6 fruit fly cellular contexts compared by ENCODE assay signal in the genomic region with DNA sequence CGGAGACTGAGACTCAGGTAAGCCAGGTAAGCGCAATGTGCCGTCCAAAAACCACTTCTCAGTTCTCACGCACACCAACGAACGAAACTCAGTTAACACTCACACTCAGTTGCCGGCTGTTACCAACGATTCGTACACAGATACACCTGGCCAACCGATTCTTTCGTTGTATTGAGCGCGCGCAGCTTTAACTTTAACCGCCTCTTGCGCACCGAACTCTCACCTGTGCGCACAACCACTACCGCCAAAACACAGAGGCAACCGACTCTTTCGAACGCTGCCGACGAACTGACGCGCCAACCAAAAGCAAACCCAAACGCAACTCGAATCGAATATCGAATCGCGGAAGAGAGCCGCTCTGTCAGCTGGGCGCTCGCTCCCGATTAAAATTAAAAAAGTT.
TF ChIP-seq lines count a peak whose summit lies in the region.

A gene (minus strand): TSS at position 293 of the 400 bp plus-strand sequence.

- no peak for TF ChIP-seq CTCF in whole organism, embryonic (GFP tag; optimal IDR thresholded peaks at IDR 0.05; lab: Kevin White, UChicago)

TF ChIP-seq in whole organism, 6 proteins besides CTCF, POLR2A, EP300 and RAD21:
- no peak for TF ChIP-seq usp (GFP tag; optimal IDR thresholded peaks at IDR 0.05; lab: Kevin White, UChicago)
- peak; percentile 75 for TF ChIP-seq Dll (optimal IDR thresholded peaks at IDR 0.05; lab: Kevin White, UChicago)

TF ChIP-seq in whole organism, adult, 20 proteins besides CTCF, POLR2A, EP300 and RAD21 (continues in another document):
- TF ChIP-seq cnc (optimal IDR thresholded peaks at IDR 0.05; lab: Kevin White, UChicago) (no peak), kay (GFP tag; lab: Kevin White, UChicago; ENCODE audit: borderline replicate concordance) (no peak), pad (GFP tag; optimal IDR thresholded peaks at IDR 0.05; lab: Kevin White, UChicago) (no peak), CG5204 (GFP tag; optimal IDR thresholded peaks at IDR 0.05; lab: Kevin White, UChicago) (no peak), CG7045 (GFP tag; optimal IDR thresholded peaks at IDR 0.05; lab: Kevin White, UChicago) (no peak), Crg-1 (GFP tag; optimal IDR thresholded peaks at IDR 0.05; lab: Kevin White, UChicago) (no peak), Hr96 (GFP tag; optimal IDR thresholded peaks at IDR 0.05; lab: Kevin White, UChicago) (no peak), CG11617 (GFP tag; optimal IDR thresholded peaks at IDR 0.05; lab: Kevin White, UChicago) (no peak), cic (GFP tag; optimal IDR thresholded peaks at IDR 0.05; lab: Kevin White, UChicago) (peak; percentile 53), CG14711 (tag; optimal IDR thresholded peaks at IDR 0.05; lab: Kevin White, UChicago) (no peak), tj (GFP tag; optimal IDR thresholded peaks at IDR 0.05; lab: Kevin White, UChicago) (peak; percentile 68), Clk (GFP tag; optimal IDR thresholded peaks at IDR 0.05; lab: Kevin White, UChicago) (no peak), ovo (GFP tag; optimal IDR thresholded peaks at IDR 0.05; lab: Kevin White, UChicago) (no peak), CG33017 (tag; optimal IDR thresholded peaks at IDR 0.05; lab: Kevin White, UChicago) (peak; percentile 26), CG12768 (GFP tag; optimal IDR thresholded peaks at IDR 0.05; lab: Kevin White, UChicago) (no peak), bab1 (GFP tag; optimal IDR thresholded peaks at IDR 0.05; lab: Kevin White, UChicago) (peak; percentile 28), Mnt (GFP tag; optimal IDR thresholded peaks at IDR 0.05; lab: Kevin White, UChicago) (peak; percentile 46)

TF ChIP-seq in whole organism, embryonic, 481 proteins besides CTCF, POLR2A, EP300 and RAD21 (continues in another document):
- TF ChIP-seq CG15696 (tag; optimal IDR thresholded peaks at IDR 0.05; lab: Kevin White, UChicago) (no peak), CG10274 (GFP tag; optimal IDR thresholded peaks at IDR 0.05; lab: Kevin White, UChicago) (peak; percentile 12), CG4730 (GFP tag; IDR thresholded peaks at IDR 0.05; lab: Robert Waterston, UW) (no peak), CG9609 (GFP tag; optimal IDR thresholded peaks at IDR 0.05; lab: Kevin White, UChicago) (no peak), CG30431 (GFP tag; optimal IDR thresholded peaks at IDR 0.05; lab: Kevin White, UChicago) (no peak), pita (GFP tag; optimal IDR thresholded peaks at IDR 0.05; lab: Kevin White, UChicago) (no peak), CG10543 (GFP tag; optimal IDR thresholded peaks at IDR 0.05; lab: Kevin White, UChicago) (peak; percentile 78), fru (optimal IDR thresholded peaks at IDR 0.05; lab: Kevin White, UChicago) (no peak), Eip74EF (GFP tag; optimal IDR thresholded peaks at IDR 0.05; lab: Kevin White, UChicago) (peak in 1 of 2 experiments; percentile 48), CG8290 (GFP tag; optimal IDR thresholded peaks at IDR 0.05; lab: Kevin White, UChicago) (no peak), CG8290 (tag; optimal IDR thresholded peaks at IDR 0.05; lab: Kevin White, UChicago) (peak in 1 of 2 experiments; percentile 85), sd (tag; optimal IDR thresholded peaks at IDR 0.05; lab: Kevin White, UChicago) (no peak), CG16779 (GFP tag; IDR thresholded peaks at IDR 0.05; lab: Robert Waterston, UW) (no peak), fd3F (GFP tag; optimal IDR thresholded peaks at IDR 0.05; lab: Kevin White, UChicago) (no peak), CG7372 (GFP tag; IDR thresholded peaks at IDR 0.05; lab: Robert Waterston, UW) (no peak), Ravus (GFP tag; IDR thresholded peaks at IDR 0.05; lab: Robert Waterston, UW) (no peak), CG11247 (GFP tag; IDR thresholded peaks at IDR 0.05; lab: Robert Waterston, UW) (no peak), zfh1 (GFP tag; IDR thresholded peaks at IDR 0.05; lab: Robert Waterston, UW) (peak; percentile 57; the same call in 2 of the 3 replicates)

TF ChIP-seq in whole organism, prepupa, 60 proteins besides CTCF, POLR2A, EP300 and RAD21 (continues in another document):
- TF ChIP-seq Ets96B (tag; optimal IDR thresholded peaks at IDR 0.05; lab: Kevin White, UChicago) (no peak), CG31627 (GFP tag; optimal IDR thresholded peaks at IDR 0.05; lab: Kevin White, UChicago) (no peak), CG4318 (GFP tag; optimal IDR thresholded peaks at IDR 0.05; lab: Kevin White, UChicago) (no peak), achi (GFP tag; optimal IDR thresholded peaks at IDR 0.05; lab: Kevin White, UChicago) (no peak), CG10669 (GFP tag; optimal IDR thresholded peaks at IDR 0.05; lab: Kevin White, UChicago) (no peak), topi (GFP tag; optimal IDR thresholded peaks at IDR 0.05; lab: Kevin White, UChicago) (no peak), pdm3 (GFP tag; optimal IDR thresholded peaks at IDR 0.05; lab: Kevin White, UChicago) (no peak), Eip93F (GFP tag; optimal IDR thresholded peaks at IDR 0.05; lab: Kevin White, UChicago) (peak; percentile 42), fd85E (GFP tag; optimal IDR thresholded peaks at IDR 0.05; lab: Kevin White, UChicago) (no peak), CG34406 (GFP tag; optimal IDR thresholded peaks at IDR 0.05; lab: Kevin White, UChicago) (no peak), CG6854 (GFP tag; optimal IDR thresholded peaks at IDR 0.05; lab: Kevin White, UChicago) (peak; percentile 64), dsx (GFP tag; optimal IDR thresholded peaks at IDR 0.05; lab: Kevin White, UChicago; ENCODE audit: poor library complexity, severe bottlenecking) (no peak), eg (GFP tag; IDR thresholded peaks at IDR 0.05; lab: Robert Waterston, UW) (peak; percentile 52; the same call in 2 of the 3 replicates), CG11294 (GFP tag; IDR thresholded peaks at IDR 0.05; lab: Robert Waterston, UW) (peak; percentile 13; the same call in 1 of the 2 replicates), Sox102F (GFP tag; optimal IDR thresholded peaks at IDR 0.05; lab: Kevin White, UChicago) (no peak), CG11902 (GFP tag; optimal IDR thresholded peaks at IDR 0.05; lab: Kevin White, UChicago) (no peak), CG1621 (tag; optimal IDR thresholded peaks at IDR 0.05; lab: Kevin White, UChicago) (no peak), spab (GFP tag; optimal IDR thresholded peaks at IDR 0.05; lab: Kevin White, UChicago) (no peak)

TF ChIP-seq in whole organism, pupa, 21 proteins besides CTCF, POLR2A, EP300 and RAD21 (continues in another document):
- TF ChIP-seq CG17806 (tag; optimal IDR thresholded peaks at IDR 0.05; lab: Kevin White, UChicago) (no peak), Ets98B (GFP tag; IDR thresholded peaks at IDR 0.05; lab: Robert Waterston, UW) (peak; percentile 69), EcR (GFP tag; optimal IDR thresholded peaks at IDR 0.05; lab: Kevin White, UChicago) (peak; percentile 81), gl (tag; optimal IDR thresholded peaks at IDR 0.05; lab: Kevin White, UChicago) (peak; percentile 31), Pif1A (GFP tag; optimal IDR thresholded peaks at IDR 0.05; lab: Kevin White, UChicago) (no peak), Pif1B (GFP tag; optimal IDR thresholded peaks at IDR 0.05; lab: Kevin White, UChicago) (no peak), D1 (tag; optimal IDR thresholded peaks at IDR 0.05; lab: Kevin White, UChicago) (peak; percentile 6), CG8159 (tag; optimal IDR thresholded peaks at IDR 0.05; lab: Kevin White, UChicago) (no peak), CG9948 (tag; optimal IDR thresholded peaks at IDR 0.05; lab: Kevin White, UChicago) (no peak), rn (GFP tag; IDR thresholded peaks at IDR 0.05; lab: Robert Waterston, UW) (no peak), CG32121 (GFP tag; IDR thresholded peaks at IDR 0.05; lab: Robert Waterston, UW) (peak; percentile 34; the same call in 1 of the 2 replicates), CG34367 (tag; optimal IDR thresholded peaks at IDR 0.05; lab: Kevin White, UChicago) (no peak), CG13204 (GFP tag; optimal IDR thresholded peaks at IDR 0.05; lab: Kevin White, UChicago) (no peak), Snoo (tag; optimal IDR thresholded peaks at IDR 0.05; lab: Kevin White, UChicago) (no peak), CG14655 (GFP tag; optimal IDR thresholded peaks at IDR 0.05; lab: Kevin White, UChicago) (no peak), CG10348 (GFP tag; IDR thresholded peaks at IDR 0.05; lab: Robert Waterston, UW) (no peak), fd96Ca (GFP tag; IDR thresholded peaks at IDR 0.05; lab: Robert Waterston, UW) (peak; percentile 6; the same call in 1 of the 3 replicates), CG8301 (tag; optimal IDR thresholded peaks at IDR 0.05; lab: Kevin White, UChicago) (no peak), CG15710 (tag; optimal IDR thresholded peaks at IDR 0.05; lab: Kevin White, UChicago) (no peak)

TF ChIP-seq in whole organism, wandering third instar larva, 38 proteins besides CTCF, POLR2A, EP300 and RAD21 (continues in another document):
- TF ChIP-seq woc (GFP tag; optimal IDR thresholded peaks at IDR 0.05; lab: Kevin White, UChicago) = no peak
- TF ChIP-seq usp (GFP tag; optimal IDR thresholded peaks at IDR 0.05; lab: Kevin White, UChicago) = no peak
- peak; percentile 52 for TF ChIP-seq Jra (GFP tag; optimal IDR thresholded peaks at IDR 0.05; lab: Kevin White, UChicago)
- TF ChIP-seq GATAd (GFP tag; optimal IDR thresholded peaks at IDR 0.05; lab: Kevin White, UChicago) = no peak
- no peak for TF ChIP-seq Dfd (GFP tag; optimal IDR thresholded peaks at IDR 0.05; lab: Kevin White, UChicago)
- TF ChIP-seq tai (GFP tag; optimal IDR thresholded peaks at IDR 0.05; lab: Kevin White, UChicago) = no peak
- TF ChIP-seq CG32264 (GFP tag; optimal IDR thresholded peaks at IDR 0.05; lab: Kevin White, UChicago) = no peak
- TF ChIP-seq Sp1 (GFP tag; optimal IDR thresholded peaks at IDR 0.05; lab: Kevin White, UChicago) = no peak
- TF ChIP-seq lola (GFP tag; optimal IDR thresholded peaks at IDR 0.05; lab: Kevin White, UChicago) = no peak
- TF ChIP-seq psq (GFP tag; optimal IDR thresholded peaks at IDR 0.05; lab: Kevin White, UChicago) = no peak
- no peak for TF ChIP-seq sage (GFP tag; optimal IDR thresholded peaks at IDR 0.05; lab: Kevin White, UChicago)
- TF ChIP-seq pan (optimal IDR thresholded peaks at IDR 0.05; lab: Kevin White, UChicago) = no peak
- no peak for TF ChIP-seq Mio (GFP tag; optimal IDR thresholded peaks at IDR 0.05; lab: Kevin White, UChicago)
- peak; percentile 52 for TF ChIP-seq jim (GFP tag; optimal IDR thresholded peaks at IDR 0.05; lab: Kevin White, UChicago)
- no peak for TF ChIP-seq rgr (GFP tag; optimal IDR thresholded peaks at IDR 0.05; lab: Kevin White, UChicago)
- TF ChIP-seq brk (GFP tag; optimal IDR thresholded peaks at IDR 0.05; lab: Kevin White, UChicago) = no peak
- TF ChIP-seq dsf (GFP tag; optimal IDR thresholded peaks at IDR 0.05; lab: Kevin White, UChicago; ENCODE audit: borderline replicate concordance) = no peak
- peak; percentile 89 for TF ChIP-seq Vsx2 (GFP tag; optimal IDR thresholded peaks at IDR 0.05; lab: Kevin White, UChicago; ENCODE audit: partially characterized antibody)
- TF ChIP-seq br (GFP tag; optimal IDR thresholded peaks at IDR 0.05; lab: Kevin White, UChicago) = no peak
- no peak for TF ChIP-seq CrebA (GFP tag; optimal IDR thresholded peaks at IDR 0.05; lab: Kevin White, UChicago; ENCODE audit: borderline replicate concordance)
- no peak for TF ChIP-seq fru (GFP tag; optimal IDR thresholded peaks at IDR 0.05; lab: Kevin White, UChicago)
- no peak for TF ChIP-seq sv (GFP tag; optimal IDR thresholded peaks at IDR 0.05; lab: Kevin White, UChicago)
- TF ChIP-seq Hr78 (GFP tag; optimal IDR thresholded peaks at IDR 0.05; lab: Kevin White, UChicago) = no peak
